Worm (Caenorhabditis elegans) whole organism, L1 larva: ENCODE measurements around the gene Y82E9BR.18.

Experiments
- Y116A8C.19 ChIP-seq: sonication (generic microtip); optimal IDR thresholded peaks from 2 replicates; lab custom pipeline; 2016; ENCODE audit warnings: missing compliant biosample characterization, missing genetic modification characterization, borderline replicate concordance
- egl-27 ChIP-seq, 2 experiments: fragments of 150-350 bp in 1 of 2; sonication (generic microtip); optimal IDR thresholded peaks; 3 replicates each; lab custom pipeline; 2017 to 2018; ENCODE audit warnings: missing biosample characterization in 2 of 2, missing genetic modification characterization in 2 of 2, missing genetic modification reagents in 2 of 2
- lsy-2 ChIP-seq, 2 experiments: fragments of 150-350 bp; optimal IDR thresholded peaks; 2 replicates each; lab custom pipeline; 2014; ENCODE audit warnings: missing biosample characterization in 2 of 2, missing genetic modification characterization in 2 of 2
- mef-2 ChIP-seq: fragments of 150-350 bp; optimal IDR thresholded peaks from 2 replicates; lab custom pipeline; 2014; ENCODE audit warnings: missing biosample characterization, missing genetic modification characterization
- nhr-237 ChIP-seq: fragments of 150-350 bp; optimal IDR thresholded peaks from 2 replicates; lab custom pipeline; 2014; ENCODE audit warnings: missing biosample characterization, missing genetic modification characterization
- nhr-28 ChIP-seq: fragments of 150-350 bp; optimal IDR thresholded peaks from 2 replicates; lab custom pipeline; 2014; ENCODE audit warnings: missing biosample characterization, missing genetic modification characterization
- skn-1 ChIP-seq: fragments of 150-350 bp; optimal IDR thresholded peaks from 2 replicates; lab custom pipeline; 2014; ENCODE audit warnings: missing biosample characterization, missing genetic modification characterization
- tbx-2 ChIP-seq: sonication (generic microtip); optimal IDR thresholded peaks from 2 replicates; lab custom pipeline; 2016; ENCODE audit warnings: missing genetic modification characterization, missing compliant biosample characterization
- unc-30 ChIP-seq: sonication (generic microtip); optimal IDR thresholded peaks from 2 replicates; lab custom pipeline; 2017; ENCODE audit warnings: missing biosample characterization, missing genetic modification characterization

- TF ChIP-seq Y116A8C.19 (tag; lab: Kevin White, UChicago) (no peak), unc-30 (tag; lab: Kevin White, UChicago) (no peak), mef-2 (tag; lab: Kevin White, UChicago) (no peak), lsy-2 (tag; optimal IDR thresholded peaks at IDR 0.05; lab: Kevin White, UChicago) (no peak), nhr-237 (tag; lab: Kevin White, UChicago) (no peak), skn-1 (no peak), egl-27 (tag; optimal IDR thresholded peaks at IDR 0.05; lab: Kevin White, UChicago) (no peak), tbx-2 (tag; lab: Kevin White, UChicago) (no peak), nhr-28 (tag; lab: Kevin White, UChicago) (no peak)
Measured at ce11 chrIII:1421436-1421835, 61.9 kb downstream of the Y82E9BR.18 start.
